Fruit fly (Drosophila melanogaster): Measurements from ENCODE around the gene CG33125.

DNA sequence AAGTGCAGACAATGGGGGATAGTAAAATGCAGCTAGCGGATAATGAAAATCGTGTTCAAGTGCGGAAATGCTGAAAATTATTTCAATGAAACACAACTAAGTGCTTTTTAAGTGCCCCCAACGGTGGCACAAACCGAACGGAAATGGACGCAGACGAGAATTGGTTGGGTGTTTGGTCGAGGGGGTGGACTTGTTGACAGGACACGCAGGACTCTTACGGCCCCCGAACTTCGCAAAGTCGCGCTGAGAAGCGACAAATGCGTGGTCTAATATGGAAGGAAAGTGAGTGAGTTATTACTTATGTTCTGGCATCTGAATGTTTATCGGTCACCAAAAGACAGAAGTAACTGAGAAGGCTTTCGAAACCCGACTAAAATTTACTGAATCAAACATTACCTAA is 532 bp upstream of the CG33125 start, which contains the start of gene Prosbeta4R1:
- TF ChIP-seq CG1620 (GFP tag; optimal IDR thresholded peaks at IDR 0.05) (no peak), Mnt (GFP tag; optimal IDR thresholded peaks at IDR 0.05) (no peak), pad (GFP tag; optimal IDR thresholded peaks at IDR 0.05) (no peak), CG7101 (tag; optimal IDR thresholded peaks at IDR 0.05) (no peak), kay (GFP tag; ENCODE audit: borderline replicate concordance) (no peak), CG11617 (GFP tag; optimal IDR thresholded peaks at IDR 0.05) (no peak), CG5204 (GFP tag; optimal IDR thresholded peaks at IDR 0.05) (no peak), cnc (optimal IDR thresholded peaks at IDR 0.05) (no peak), toe (GFP tag; optimal IDR thresholded peaks at IDR 0.05) (no peak), Hr96 (GFP tag; optimal IDR thresholded peaks at IDR 0.05) (no peak), Clk (GFP tag; optimal IDR thresholded peaks at IDR 0.05) (no peak)

Data from whole organism, adult.